Worm (Caenorhabditis elegans) whole organism, late embryonic: ENCODE measurements around the gene R07B7.6.

Source experiments
- F13H6.1 ChIP-seq: sonication (generic microtip); optimal IDR thresholded peaks from 2 replicates; lab custom pipeline; 2016; ENCODE audit warnings: missing genetic modification characterization, missing compliant biosample characterization
- K02D7.2 ChIP-seq: sonication (generic microtip); optimal IDR thresholded peaks from 2 replicates; lab custom pipeline; 2017; ENCODE audit warnings: mild to moderate bottlenecking, missing genetic modification characterization, missing compliant biosample characterization
- K09A11.1 ChIP-seq: sonication (generic microtip); optimal IDR thresholded peaks from 2 replicates; lab custom pipeline; 2017; ENCODE audit warnings: antibody characterized with exemption, mild to moderate bottlenecking, missing genetic modification characterization, missing compliant biosample characterization; ENCODE audit not compliant: insufficient read depth
- ahr-1 ChIP-seq: sonication (generic microtip); optimal IDR thresholded peaks from 2 replicates; lab custom pipeline; 2016; ENCODE audit warnings: missing genetic modification characterization, missing compliant biosample characterization
- ceh-14 ChIP-seq: sonication (generic microtip); optimal IDR thresholded peaks from 2 replicates; lab custom pipeline; 2016; ENCODE audit warnings: missing genotype, missing genetic modification characterization, missing compliant biosample characterization
- ceh-22 ChIP-seq: sonication (generic microtip); optimal IDR thresholded peaks from 2 replicates; lab custom pipeline; 2017; ENCODE audit warnings: missing biosample characterization, missing genetic modification characterization
- ceh-24 ChIP-seq: sonication (generic microtip); optimal IDR thresholded peaks from 2 replicates; lab custom pipeline; 2016; ENCODE audit warnings: mild to moderate bottlenecking, missing genetic modification characterization, missing compliant biosample characterization
- ceh-31 ChIP-seq: sonication (generic microtip); optimal IDR thresholded peaks from 2 replicates; lab custom pipeline; 2016; ENCODE audit warnings: missing genetic modification characterization, missing compliant biosample characterization
- che-1 ChIP-seq: sonication (generic microtip); optimal IDR thresholded peaks from 2 replicates; lab custom pipeline; 2016; ENCODE audit warnings: mild to moderate bottlenecking, missing genetic modification characterization, missing compliant biosample characterization
- dmd-4 ChIP-seq: sonication (generic microtip); optimal IDR thresholded peaks from 2 replicates; lab custom pipeline; 2016; ENCODE audit warnings: borderline replicate concordance, missing genetic modification characterization, missing compliant biosample characterization
- dve-1 ChIP-seq: sonication (generic microtip); optimal IDR thresholded peaks from 2 replicates; lab custom pipeline; 2017; ENCODE audit warnings: antibody characterized with exemption, mild to moderate bottlenecking, missing genetic modification characterization, missing compliant biosample characterization
- elt-2 ChIP-seq: sonication (generic microtip); optimal IDR thresholded peaks from 2 replicates; lab custom pipeline; 2016; ENCODE audit warnings: missing genetic modification reagents, missing genetic modification characterization, missing compliant biosample characterization
- elt-4 ChIP-seq: sonication (generic microtip); optimal IDR thresholded peaks from 2 replicates; lab custom pipeline; 2016; ENCODE audit warnings: missing genetic modification characterization, missing compliant biosample characterization
- eyg-1 ChIP-seq: sonication (generic microtip); optimal IDR thresholded peaks from 2 replicates; lab custom pipeline; 2016; ENCODE audit warnings: missing genotype, missing genetic modification characterization, missing compliant biosample characterization
- fkh-6 ChIP-seq: sonication (generic microtip); optimal IDR thresholded peaks from 2 replicates; lab custom pipeline; 2016; ENCODE audit warnings: missing genetic modification characterization, missing compliant biosample characterization
- hlh-13 ChIP-seq: fragments of 200-800 bp; sonication (Bioruptor generic); optimal IDR thresholded peaks from 2 replicates; lab custom pipeline; 2018; ENCODE audit warnings: mild to moderate bottlenecking, missing genetic modification characterization, missing compliant biosample characterization
- hlh-15 ChIP-seq: sonication (generic microtip); optimal IDR thresholded peaks from 2 replicates; lab custom pipeline; 2016; ENCODE audit warnings: missing genetic modification characterization, missing compliant biosample characterization
- hlh-30 ChIP-seq: sonication (generic microtip); optimal IDR thresholded peaks from 2 replicates; lab custom pipeline; 2017; ENCODE audit warnings: antibody characterized with exemption, missing genetic modification characterization, missing compliant biosample characterization; ENCODE audit not compliant: insufficient read depth
- lin-11 ChIP-seq: fragments of 200-800 bp; sonication (Bioruptor generic); optimal IDR thresholded peaks from 2 replicates; lab custom pipeline; 2018; ENCODE audit warnings: mild to moderate bottlenecking, missing genetic modification characterization, missing compliant biosample characterization
- madf-2 ChIP-seq: sonication (generic microtip); optimal IDR thresholded peaks from 2 replicates; lab custom pipeline; 2017; ENCODE audit warnings: missing genetic modification characterization, missing compliant biosample characterization
- mec-3 ChIP-seq: sonication (generic microtip); optimal IDR thresholded peaks from 2 replicates; lab custom pipeline; 2016; ENCODE audit warnings: borderline replicate concordance, missing genetic modification characterization, missing compliant biosample characterization
- nfya-1 ChIP-seq: sonication (generic microtip); optimal IDR thresholded peaks from 2 replicates; lab custom pipeline; 2017; ENCODE audit warnings: missing genetic modification characterization, mild to moderate bottlenecking, missing compliant biosample characterization, antibody characterized with exemption, moderate library complexity
- odd-2 ChIP-seq: sonication (generic microtip); optimal IDR thresholded peaks from 2 replicates; lab custom pipeline; 2017; ENCODE audit warnings: antibody characterized with exemption, mild to moderate bottlenecking, missing genetic modification characterization, missing compliant biosample characterization
- pag-3 ChIP-seq: sonication (generic microtip); optimal IDR thresholded peaks from 2 replicates; lab custom pipeline; 2016; ENCODE audit warnings: missing compliant biosample characterization, missing genetic modification characterization, borderline replicate concordance
- pat-9 ChIP-seq: fragments of 200-800 bp; sonication (Bioruptor generic); optimal IDR thresholded peaks from 2 replicates; lab custom pipeline; 2018; ENCODE audit warnings: mild to moderate bottlenecking, missing genetic modification characterization, moderate library complexity, missing compliant biosample characterization
- pax-1 ChIP-seq: fragments of 150-350 bp; optimal IDR thresholded peaks from 2 replicates; lab custom pipeline; 2014; ENCODE audit warnings: missing biosample characterization, missing genetic modification characterization
- pha-2 ChIP-seq: sonication (generic microtip); optimal IDR thresholded peaks from 2 replicates; lab custom pipeline; 2017; ENCODE audit warnings: mild to moderate bottlenecking, missing genetic modification characterization, missing compliant biosample characterization
- pqm-1 ChIP-seq: sonication (generic microtip); optimal IDR thresholded peaks from 2 replicates; lab custom pipeline; 2016; ENCODE audit warnings: missing genetic modification characterization, missing compliant biosample characterization
- ref-2 ChIP-seq: sonication (generic microtip); optimal IDR thresholded peaks from 2 replicates; lab custom pipeline; 2016; ENCODE audit warnings: missing genetic modification characterization, missing compliant biosample characterization
- syd-9 ChIP-seq: sonication (generic microtip); optimal IDR thresholded peaks from 2 replicates; lab custom pipeline; 2016; ENCODE audit warnings: mild to moderate bottlenecking, missing genetic modification characterization, moderate library complexity, missing compliant biosample characterization
- unc-3 ChIP-seq, 2 experiments: fragments of 200-800 bp in 1 of 2; sonication (Bioruptor generic) in 1 of 2; sonication (generic microtip) in 1 of 2; conservative IDR thresholded peaks in 1 of 2; optimal IDR thresholded peaks in 1 of 2; 2 replicates each; pipeline versions ENCODE4 v1.3.6 to Lab custom; 2016 to 2022; ENCODE audit warnings: missing compliant biosample characterization in 2 of 2, missing genetic modification characterization in 2 of 2, missing genetic modification reagents in 1 of 2
- unc-55 ChIP-seq: sonication (generic microtip); optimal IDR thresholded peaks from 2 replicates; lab custom pipeline; 2017; ENCODE audit warnings: missing biosample characterization, missing genetic modification reagents, missing genetic modification characterization
- unc-86 ChIP-seq: sonication (generic microtip); optimal IDR thresholded peaks from 2 replicates; lab custom pipeline; 2016; ENCODE audit warnings: missing genetic modification characterization, missing compliant biosample characterization
- zip-5 ChIP-seq: sonication (generic microtip); optimal IDR thresholded peaks from 2 replicates; lab custom pipeline; 2016; ENCODE audit warnings: missing genetic modification characterization, missing compliant biosample characterization

Gene R07B7.6

DNA sequence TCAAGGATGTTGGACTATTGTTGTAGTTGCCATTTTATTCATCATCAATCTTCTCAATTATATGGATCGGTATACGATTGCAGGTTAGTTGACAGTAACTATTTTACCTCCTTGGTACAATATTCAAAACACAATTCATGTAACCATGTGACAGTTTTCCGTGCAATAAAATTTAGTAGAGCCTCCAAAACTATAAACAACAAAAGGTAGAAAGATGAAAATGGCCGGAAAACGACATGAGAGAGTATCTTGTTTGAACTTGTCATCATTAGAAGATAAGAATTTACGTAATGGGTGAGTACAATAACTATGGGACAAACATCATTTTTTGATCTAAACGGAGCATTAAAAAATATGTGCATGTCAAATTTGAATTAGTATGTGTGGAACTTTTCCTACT is 40.4 kb upstream of the R07B7.6 start:
- no peak for TF ChIP-seq ceh-22 (tag; lab: Kevin White, UChicago)
- TF ChIP-seq dve-1 = no peak
- TF ChIP-seq pag-3 (tag; lab: Kevin White, UChicago) = no peak
- no peak for TF ChIP-seq lin-11 (tag; lab: Kevin White, UChicago)
- no peak for TF ChIP-seq unc-3 (GFP tag; conservative IDR thresholded peaks at IDR 0.05; lab: Robert Waterston, UW)
- TF ChIP-seq unc-3 (tag; optimal IDR thresholded peaks at IDR 0.05; lab: Kevin White, UChicago) = no peak
- no peak for TF ChIP-seq syd-9
- TF ChIP-seq pqm-1 (tag; lab: Kevin White, UChicago) = no peak
- TF ChIP-seq K09A11.1 (tag; lab: Kevin White, UChicago) = no peak
- TF ChIP-seq, all 69 proteins: peak for 0

- TF ChIP-seq K02D7.2 = no peak
- TF ChIP-seq mec-3 (tag; lab: Kevin White, UChicago) = no peak
- TF ChIP-seq pha-2 = no peak
- TF ChIP-seq dmd-4 (tag; lab: Kevin White, UChicago) = no peak
- no peak for TF ChIP-seq ceh-31 (tag; lab: Kevin White, UChicago)
- no peak for TF ChIP-seq elt-2
- no peak for TF ChIP-seq zip-5 (tag; lab: Kevin White, UChicago)
- TF ChIP-seq ref-2 = no peak
- no peak for TF ChIP-seq elt-4 (tag; lab: Kevin White, UChicago)
- no peak for TF ChIP-seq madf-2 (tag; lab: Kevin White, UChicago)
- no peak for TF ChIP-seq ahr-1
- no peak for TF ChIP-seq unc-86 (tag; lab: Kevin White, UChicago)
- TF ChIP-seq che-1 (tag; lab: Kevin White, UChicago) = no peak
- no peak for TF ChIP-seq nfya-1 (tag; lab: Kevin White, UChicago)
Measured at ce11 chrV:12114693-12115092, 39.9 kb upstream of the R07B7.6 start, which contains the start of gene spin-1. Gene spin-1, plus strand, starts transcription at chrV:12114993.

ce11 chrV:12113726-12114125 is 38.9 kb upstream of the R07B7.6 start:
- TF ChIP-seq hlh-30 (tag; lab: Kevin White, UChicago) (no peak), pat-9 (tag; lab: Kevin White, UChicago) (no peak), K09A11.1 (tag; lab: Kevin White, UChicago) (no peak), dmd-4 (tag; lab: Kevin White, UChicago) (no peak), ceh-14 (no peak), ref-2 (no peak), ceh-22 (tag; lab: Kevin White, UChicago) (no peak), hlh-13 (GFP tag; lab: Kevin White, UChicago) (no peak), F13H6.1 (tag; lab: Kevin White, UChicago) (no peak), hlh-15 (tag; lab: Kevin White, UChicago) (no peak), ceh-24 (tag; lab: Kevin White, UChicago) (no peak)

- TF ChIP-seq unc-55 (GFP tag; lab: Kevin White, UChicago) (peak; percentile 33), K02D7.2 (no peak), hlh-30 (tag; lab: Kevin White, UChicago) (peak; percentile 55), odd-2 (tag; lab: Kevin White, UChicago) (no peak), che-1 (tag; lab: Kevin White, UChicago) (no peak), fkh-6 (tag; lab: Kevin White, UChicago) (no peak), dve-1 (no peak), eyg-1 (tag; lab: Kevin White, UChicago) (no peak), lin-11 (tag; lab: Kevin White, UChicago) (no peak), pax-1 (no peak)
Measured at ce11 chrV:12111452-12111851, 36.7 kb upstream of the R07B7.6 start, which contains the start of gene lhpp-1. Gene lhpp-1, minus strand, starts transcription at chrV:12111805.
